Worm (Caenorhabditis elegans) whole organism, young adult: ENCODE measurements around the gene rif-1.2.
A peak's percentile ranks its signal among the peaks of the same experiment; 100 is the strongest.

Experiments used
- B0336.3 ChIP-seq: fragments of 200-800 bp; sonication (Bioruptor generic); IDR thresholded peaks from 2 replicates; pipeline ENCODE4 v1.3.6; 2022; ENCODE audit warnings: missing genetic modification characterization, missing compliant biosample characterization
- F22D6.2 ChIP-seq: sonication (generic microtip); optimal IDR thresholded peaks from 2 replicates; lab custom pipeline; 2016; ENCODE audit warnings: mild to moderate bottlenecking, missing genetic modification characterization, missing compliant biosample characterization
- F33H1.4 ChIP-seq: fragments of 200-800 bp; sonication (Bioruptor generic); IDR thresholded peaks from 2 replicates; pipeline ENCODE4 v1.3.6; 2022; ENCODE audit warnings: missing genetic modification reagents, missing genetic modification characterization, missing compliant biosample characterization
- F39B2.1 ChIP-seq: fragments of 200-800 bp; sonication (Bioruptor generic); IDR thresholded peaks from 2 replicates; pipeline ENCODE4 v1.3.6; 2022; ENCODE audit warnings: missing genetic modification reagents, missing genetic modification characterization, missing compliant biosample characterization
- F49E8.2 ChIP-seq: sonication (generic microtip); optimal IDR thresholded peaks from 3 replicates; lab custom pipeline; 2017; ENCODE audit warnings: missing genetic modification characterization, mild to moderate bottlenecking, missing compliant biosample characterization, antibody characterized with exemption, moderate library complexity; ENCODE audit not compliant: insufficient read depth
- F57A8.1 ChIP-seq: fragments of 200-800 bp; sonication (Bioruptor generic); optimal IDR thresholded peaks from 2 replicates; lab custom pipeline; 2018; ENCODE audit warnings: mild to moderate bottlenecking, missing genetic modification characterization, moderate library complexity, missing compliant biosample characterization
- F57C9.4 ChIP-seq: sonication (generic microtip); optimal IDR thresholded peaks from 2 replicates; lab custom pipeline; 2017; ENCODE audit warnings: mild to moderate bottlenecking, missing genetic modification characterization, missing compliant biosample characterization
- K12H6.12 ChIP-seq: fragments of 200-800 bp; sonication (Bioruptor generic); optimal IDR thresholded peaks from 2 replicates; lab custom pipeline; 2018; ENCODE audit warnings: mild to moderate bottlenecking, missing genetic modification characterization, missing compliant biosample characterization
- T07F8.4 ChIP-seq: sonication (generic microtip); optimal IDR thresholded peaks from 2 replicates; lab custom pipeline; 2016; ENCODE audit warnings: mild to moderate bottlenecking, missing genetic modification characterization, moderate library complexity, missing compliant biosample characterization
- T26A5.8 ChIP-seq: sonication (generic microtip); optimal IDR thresholded peaks from 2 replicates; lab custom pipeline; 2016; ENCODE audit warnings: missing genetic modification characterization, missing compliant biosample characterization
- Y53F4B.3 ChIP-seq: fragments of 200-800 bp; sonication (Bioruptor generic); IDR thresholded peaks from 2 replicates; pipeline ENCODE4 v1.3.6; 2022; ENCODE audit warnings: missing genetic modification reagents, missing genetic modification characterization, missing compliant biosample characterization
- Y53G8AR.9 ChIP-seq: fragments of 200-800 bp; sonication (Bioruptor generic); conservative IDR thresholded peaks from 2 replicates; pipeline ENCODE4 v1.3.6; 2022; ENCODE audit warnings: missing genetic modification reagents, missing genetic modification characterization, missing compliant biosample characterization
- attf-5 ChIP-seq: fragments of 200-800 bp; sonication (Bioruptor generic); optimal IDR thresholded peaks from 2 replicates; lab custom pipeline; 2018; ENCODE audit warnings: mild to moderate bottlenecking, missing genetic modification characterization, missing compliant biosample characterization
- attf-6 ChIP-seq: fragments of 200-800 bp; sonication (Bioruptor generic); IDR thresholded peaks from 2 replicates; pipeline ENCODE4 v1.3.6; 2022; ENCODE audit warnings: missing genetic modification reagents, missing genetic modification characterization, missing compliant biosample characterization
- bed-2 ChIP-seq: fragments of 200-800 bp; sonication (Bioruptor generic); IDR thresholded peaks from 2 replicates; pipeline ENCODE4 v1.3.6; 2022; ENCODE audit warnings: missing genetic modification reagents, missing genetic modification characterization, missing compliant biosample characterization
- cebp-1 ChIP-seq, 2 experiments: fragments of 200-800 bp in 1 of 2; sonication (Bioruptor generic) in 1 of 2; sonication (generic microtip) in 1 of 2; IDR thresholded peaks in 1 of 2; optimal IDR thresholded peaks in 1 of 2; 2 replicates each; pipeline versions ENCODE4 v1.3.6 to Lab custom; 2017 to 2022; ENCODE audit warnings: missing compliant biosample characterization in 2 of 2, missing genetic modification characterization in 2 of 2, mild to moderate bottlenecking in 1 of 2, missing genetic modification reagents in 1 of 2, moderate library complexity in 1 of 2
- ceh-27 ChIP-seq: fragments of 200-800 bp; sonication (Bioruptor generic); optimal IDR thresholded peaks from 2 replicates; lab custom pipeline; 2018; ENCODE audit warnings: mild to moderate bottlenecking, missing genetic modification characterization, moderate library complexity, missing compliant biosample characterization
- ceh-40 ChIP-seq: fragments of 200-800 bp; sonication (Bioruptor generic); IDR thresholded peaks from 2 replicates; pipeline ENCODE4 v1.3.6; 2022; ENCODE audit warnings: missing genetic modification characterization, missing compliant biosample characterization
- ceh-79 ChIP-seq: sonication (generic microtip); optimal IDR thresholded peaks from 2 replicates; lab custom pipeline; 2017; ENCODE audit warnings: mild to moderate bottlenecking, missing genetic modification characterization, missing compliant biosample characterization
- ceh-91 ChIP-seq: fragments of 200-800 bp; sonication (Bioruptor generic); IDR thresholded peaks from 2 replicates; pipeline ENCODE4 v1.3.6; 2022; ENCODE audit warnings: missing genetic modification reagents, missing genetic modification characterization, missing compliant biosample characterization
- die-1 ChIP-seq: sonication (generic microtip); optimal IDR thresholded peaks from 2 replicates; lab custom pipeline; 2016; ENCODE audit warnings: missing genotype, mild to moderate bottlenecking, missing genetic modification characterization, missing compliant biosample characterization
- dox-1 ChIP-seq: fragments of 200-800 bp; sonication (Bioruptor generic); IDR thresholded peaks from 2 replicates; pipeline ENCODE4 v1.3.6; 2022; ENCODE audit warnings: missing genetic modification reagents, missing genetic modification characterization, missing compliant biosample characterization
- dpff-1 ChIP-seq: sonication (generic microtip); optimal IDR thresholded peaks from 2 replicates; lab custom pipeline; 2017; ENCODE audit warnings: mild to moderate bottlenecking, missing genetic modification characterization, missing compliant biosample characterization
- dpl-1 ChIP-seq: fragments of 150-350 bp; optimal IDR thresholded peaks from 2 replicates; lab custom pipeline; 2014; ENCODE audit warnings: missing biosample characterization, missing genetic modification reagents, missing genetic modification characterization
- egl-44 ChIP-seq: fragments of 200-800 bp; sonication (Bioruptor generic); IDR thresholded peaks from 2 replicates; pipeline ENCODE4 v1.3.6; 2022; ENCODE audit warnings: missing genetic modification reagents, missing genetic modification characterization, missing compliant biosample characterization
- egrh-3 ChIP-seq: fragments of 200-800 bp; sonication (Bioruptor generic); IDR thresholded peaks from 2 replicates; pipeline ENCODE4 v1.3.6; 2022; ENCODE audit warnings: missing genetic modification reagents, missing genetic modification characterization, missing compliant biosample characterization
- ets-4 ChIP-seq: fragments of 200-800 bp; sonication (Bioruptor generic); optimal IDR thresholded peaks from 2 replicates; lab custom pipeline; 2018; ENCODE audit warnings: mild to moderate bottlenecking, missing genetic modification characterization, missing compliant biosample characterization
- him-1 ChIP-seq: sonication (generic microtip); optimal IDR thresholded peaks from 2 replicates; lab custom pipeline; 2016; ENCODE audit warnings: missing genotype, missing genetic modification reagents, missing genetic modification characterization, missing compliant biosample characterization
- hlh-12 ChIP-seq: sonication (generic microtip); optimal IDR thresholded peaks from 2 replicates; lab custom pipeline; 2016; ENCODE audit warnings: missing genetic modification characterization, missing compliant biosample characterization
- hmg-1.2 ChIP-seq: fragments of 200-800 bp; sonication (Bioruptor generic); IDR thresholded peaks from 2 replicates; pipeline ENCODE4 v1.3.6; 2022; ENCODE audit warnings: missing genetic modification reagents, missing genetic modification characterization, missing compliant biosample characterization
- let-607 ChIP-seq, 2 experiments: fragments of 200-800 bp in 1 of 2; sonication (Bioruptor generic) in 1 of 2; sonication (generic microtip) in 1 of 2; optimal IDR thresholded peaks; 2 replicates each; lab custom pipeline; 2016 to 2018; ENCODE audit warnings: mild to moderate bottlenecking in 2 of 2, missing compliant biosample characterization in 2 of 2, missing genetic modification characterization in 2 of 2, moderate library complexity in 2 of 2, missing genotype in 1 of 2
- lin-26 ChIP-seq: fragments of 200-800 bp; sonication (Bioruptor generic); IDR thresholded peaks from 2 replicates; pipeline ENCODE4 v1.3.6; 2022; ENCODE audit warnings: missing genetic modification reagents, missing genetic modification characterization, missing compliant biosample characterization
- lin-35 ChIP-seq, 3 experiments: fragments of 150-350 bp in 2 of 3; sonication (generic microtip) in 1 of 3; optimal IDR thresholded peaks; 2 replicates each; lab custom pipeline; 2014 to 2018; ENCODE audit warnings: missing biosample characterization in 3 of 3, missing genetic modification characterization in 3 of 3, missing genetic modification reagents in 3 of 3
- lin-40 ChIP-seq: sonication (generic microtip); optimal IDR thresholded peaks from 2 replicates; lab custom pipeline; 2016; ENCODE audit warnings: missing genetic modification characterization, mild to moderate bottlenecking, missing compliant biosample characterization, missing genotype, missing genetic modification reagents
- lir-1 ChIP-seq: fragments of 200-800 bp; sonication (Bioruptor generic); conservative IDR thresholded peaks from 2 replicates; pipeline ENCODE4 v1.3.6; 2022; ENCODE audit warnings: missing genetic modification reagents, missing genetic modification characterization, missing compliant biosample characterization
- madf-6 ChIP-seq: fragments of 200-800 bp; sonication (Bioruptor generic); IDR thresholded peaks from 2 replicates; pipeline ENCODE4 v1.3.6; 2022; ENCODE audit warnings: missing genetic modification reagents, missing genetic modification characterization, missing compliant biosample characterization
- nfya-1 ChIP-seq: sonication (generic microtip); optimal IDR thresholded peaks from 2 replicates; lab custom pipeline; 2017; ENCODE audit warnings: antibody characterized with exemption, missing compliant biosample characterization, missing genetic modification characterization, borderline replicate concordance; ENCODE audit not compliant: insufficient read depth
- nhr-27 ChIP-seq: fragments of 200-800 bp; sonication (Bioruptor generic); optimal IDR thresholded peaks from 2 replicates; lab custom pipeline; 2018; ENCODE audit warnings: mild to moderate bottlenecking, missing genetic modification characterization, moderate library complexity, missing compliant biosample characterization
- nhr-80 ChIP-seq: sonication (generic microtip); optimal IDR thresholded peaks from 2 replicates; lab custom pipeline; 2016; ENCODE audit warnings: missing genetic modification characterization, missing compliant biosample characterization
- nhr-90 ChIP-seq: sonication (generic microtip); optimal IDR thresholded peaks from 2 replicates; lab custom pipeline; 2016; ENCODE audit warnings: missing genotype, mild to moderate bottlenecking, missing genetic modification characterization, missing compliant biosample characterization
- rec-8 ChIP-seq, 2 experiments: sonication (generic microtip); optimal IDR thresholded peaks; 2 replicates each; lab custom pipeline; 2016; ENCODE audit warnings: mild to moderate bottlenecking in 2 of 2, missing genetic modification characterization in 2 of 2, missing genetic modification reagents in 2 of 2, missing genotype in 2 of 2, missing biosample characterization in 1 of 2, missing compliant biosample characterization in 1 of 2, moderate library complexity in 1 of 2
- sdz-38 ChIP-seq: sonication (generic microtip); optimal IDR thresholded peaks from 2 replicates; lab custom pipeline; 2016; ENCODE audit warnings: missing genotype, missing genetic modification characterization, missing compliant biosample characterization
- snpc-4 ChIP-seq, 5 experiments: fragments of 150-350 bp in 1 of 5; sonication (generic microtip) in 4 of 5; optimal IDR thresholded peaks; 2 replicates each; lab custom pipeline; 2014 to 2018; ENCODE audit warnings: missing genetic modification characterization in 5 of 5, missing biosample characterization in 3 of 5, antibody characterized with exemption in 2 of 5, mild to moderate bottlenecking in 2 of 5, missing compliant biosample characterization in 2 of 5, missing genotype in 2 of 5, moderate library complexity in 2 of 5, missing genetic modification reagents in 1 of 5
- tbx-9 ChIP-seq: sonication (generic microtip); optimal IDR thresholded peaks from 2 replicates; lab custom pipeline; 2016; ENCODE audit warnings: borderline replicate concordance, missing genetic modification characterization, inconsistent platforms, missing compliant biosample characterization
- xnd-1 ChIP-seq: sonication (generic microtip); optimal IDR thresholded peaks from 2 replicates; lab custom pipeline; 2016; ENCODE audit warnings: missing genotype, missing genetic modification reagents, missing genetic modification characterization, missing compliant biosample characterization
- zim-3 ChIP-seq: sonication (generic microtip); optimal IDR thresholded peaks from 2 replicates; lab custom pipeline; 2017; ENCODE audit warnings: mild to moderate bottlenecking, missing genetic modification characterization, moderate library complexity, missing compliant biosample characterization

rif-1.2 gene

ce11 chrX:12362951-12363486 lies 8.2 kb downstream of the rif-1.2 start (continued):
- TF ChIP-seq lin-40 (tag; lab: Kevin White, UChicago) (peak; percentile 100), bed-2 (peak; percentile 29; the same call in 1 of the 2 replicates), F22D6.2 (tag; lab: Kevin White, UChicago) (peak; percentile 94), lin-35 (GFP tag; optimal IDR thresholded peaks at IDR 0.05; lab: Kevin White, UChicago) (peak in 2 of 3 experiments; percentile 86 to 98), nfya-1 (tag; lab: Kevin White, UChicago) (no peak), dpl-1 (GFP tag; lab: Kevin White, UChicago) (no peak), hlh-12 (tag; lab: Kevin White, UChicago) (no peak), F33H1.4 (GFP tag; lab: Robert Waterston, UW) (no peak), lin-26 (GFP tag; lab: Robert Waterston, UW) (peak; percentile 73), ceh-40 (GFP tag; lab: Robert Waterston, UW) (0 out of 2 replicates have a peak, but pooled peaks have one; percentile 28), dox-1 (GFP tag; lab: Robert Waterston, UW) (peak; percentile 96), dpff-1 (tag; lab: Kevin White, UChicago) (peak; percentile 86), rec-8 (tag; optimal IDR thresholded peaks at IDR 0.05; lab: Kevin White, UChicago) (peak in 1 of 2 experiments; percentile 47), nhr-27 (peak; percentile 80), hmg-1.2 (GFP tag; lab: Robert Waterston, UW) (peak; percentile 81), F39B2.1 (GFP tag; lab: Robert Waterston, UW) (no peak), egl-44 (GFP tag; lab: Robert Waterston, UW) (peak; percentile 87), K12H6.12 (tag; lab: Kevin White, UChicago) (peak; percentile 96), T07F8.4 (tag; lab: Kevin White, UChicago) (peak; percentile 85), nhr-90 (peak; percentile 91), zim-3 (tag; lab: Kevin White, UChicago) (peak; percentile 23), die-1 (tag; lab: Kevin White, UChicago) (peak; percentile 66), Y53G8AR.9 (GFP tag; lab: Robert Waterston, UW) (peak; percentile 97), snpc-4 (GFP tag; optimal IDR thresholded peaks at IDR 0.05; lab: Kevin White, UChicago) (peak; percentile 51), snpc-4 (tag; optimal IDR thresholded peaks at IDR 0.05; lab: Kevin White, UChicago) (peak; percentile 71 to 86 (median 82)), F57A8.1 (GFP tag; lab: Kevin White, UChicago) (peak; percentile 85), attf-5 (GFP tag; lab: Kevin White, UChicago) (peak; percentile 54), T26A5.8 (tag; lab: Kevin White, UChicago) (no peak), ceh-27 (GFP tag; lab: Kevin White, UChicago) (peak; percentile 98), madf-6 (GFP tag; lab: Robert Waterston, UW) (no peak), F57C9.4 (tag; lab: Kevin White, UChicago) (peak; percentile 71), attf-6 (GFP tag; lab: Robert Waterston, UW) (no peak), F49E8.2 (tag; lab: Kevin White, UChicago) (no peak), ceh-91 (no peak), ceh-79 (tag; lab: Kevin White, UChicago) (peak; percentile 86), him-1 (tag; lab: Kevin White, UChicago) (no peak), sdz-38 (tag; lab: Kevin White, UChicago) (no peak), lir-1 (GFP tag; lab: Robert Waterston, UW) (peak; percentile 81), ets-4 (GFP tag; lab: Kevin White, UChicago) (peak; percentile 89), egrh-3 (GFP tag; lab: Robert Waterston, UW) (0 out of 2 replicates have a peak, but pooled peaks have one; percentile 16), cebp-1 (GFP tag; IDR thresholded peaks at IDR 0.05; lab: Robert Waterston, UW) (peak; percentile 78), cebp-1 (tag; optimal IDR thresholded peaks at IDR 0.05; lab: Kevin White, UChicago) (peak; percentile 96), Y53F4B.3 (GFP tag; lab: Robert Waterston, UW) (no peak), xnd-1 (no peak), nhr-80 (tag; lab: Kevin White, UChicago) (peak; percentile 96), let-607 (tag; optimal IDR thresholded peaks at IDR 0.05; lab: Kevin White, UChicago) (peak; percentile 76 to 93), B0336.3 (GFP tag; lab: Robert Waterston, UW) (peak; percentile 99), tbx-9 (tag; lab: Kevin White, UChicago) (no peak)
